Worm (Caenorhabditis elegans): Measurements from ENCODE around the gene srlf-18.
A peak's percentile ranks its signal among the peaks of the same experiment; 100 is the strongest.

The srlf-18 gene

DNA sequence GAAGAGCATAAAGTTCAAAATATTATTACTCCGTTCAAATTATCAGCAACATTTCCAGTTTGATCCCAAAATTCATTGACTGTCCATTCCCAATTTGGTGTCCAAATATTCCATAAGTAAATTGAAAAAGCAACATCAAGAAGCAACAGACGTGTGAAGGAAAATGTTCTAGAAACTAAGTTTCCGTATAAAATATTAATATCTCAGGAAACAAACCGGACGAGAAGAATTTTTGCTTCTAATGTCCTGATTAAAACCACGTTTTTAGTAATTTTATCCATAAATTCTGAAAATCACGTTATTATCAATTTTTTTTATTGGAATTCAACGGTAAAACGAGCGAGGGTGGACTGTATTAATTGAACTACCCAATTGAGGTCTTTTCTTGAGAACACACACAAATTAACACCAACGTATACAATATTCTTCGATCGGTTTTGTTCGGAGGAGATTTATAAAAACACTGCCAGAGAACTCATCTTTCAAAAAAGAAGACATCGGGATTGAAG is 45.7 kb upstream of the srlf-18 start, which contains the start of gene pigq-1 (continued):
- TF ChIP-seq D2030.7 (GFP tag; IDR thresholded peaks at IDR 0.05) (0 out of 2 replicates have a peak, but pooled peaks have one; percentile 19), madf-10 (tag; optimal IDR thresholded peaks at IDR 0.05) (peak; percentile 33), Y67H2A.10 (GFP tag; conservative IDR thresholded peaks at IDR 0.05) (no peak), rcor-1 (GFP tag; IDR thresholded peaks at IDR 0.05) (no peak), hmg-20 (GFP tag; IDR thresholded peaks at IDR 0.05) (no peak), tbx-9 (tag; optimal IDR thresholded peaks at IDR 0.05; ENCODE audit: borderline replicate concordance) (no peak), sptf-2 (GFP tag; optimal IDR thresholded peaks at IDR 0.05) (no peak), efl-1 (GFP tag; optimal IDR thresholded peaks at IDR 0.05) (no peak), F52B5.7 (tag; optimal IDR thresholded peaks at IDR 0.05) (no peak), mxl-1 (tag; optimal IDR thresholded peaks at IDR 0.05) (peak; percentile 22), rpc-1 (optimal IDR thresholded peaks at IDR 0.05) (no peak), rpc-1 (tag; optimal IDR thresholded peaks at IDR 0.05) (no peak), B0019.2 (GFP tag; conservative IDR thresholded peaks at IDR 0.05) (no peak), F39B2.1 (GFP tag; IDR thresholded peaks at IDR 0.05) (peak; percentile 47; the same call in 1 of the 2 replicates), ztf-18 (tag; optimal IDR thresholded peaks at IDR 0.05) (no peak), cebp-1 (GFP tag; IDR thresholded peaks at IDR 0.05) (no peak), cebp-1 (tag; optimal IDR thresholded peaks at IDR 0.05) (peak; percentile 35), ztf-28 (GFP tag; IDR thresholded peaks at IDR 0.05) (no peak), egrh-3 (GFP tag; IDR thresholded peaks at IDR 0.05) (no peak), lin-35 (GFP tag; optimal IDR thresholded peaks at IDR 0.05) (peak in 2 of 3 experiments; percentile 23 to 58), nfya-1 (tag; optimal IDR thresholded peaks at IDR 0.05; ENCODE audit: borderline replicate concordance, insufficient read depth) (no peak), madf-3 (GFP tag; IDR thresholded peaks at IDR 0.05) (no peak), nhr-179 (tag; optimal IDR thresholded peaks at IDR 0.05) (no peak), madf-8 (GFP tag; conservative IDR thresholded peaks at IDR 0.05) (no peak), let-526 (GFP tag; IDR thresholded peaks at IDR 0.05) (no peak), K12H6.12 (tag; optimal IDR thresholded peaks at IDR 0.05) (no peak), attf-6 (GFP tag; IDR thresholded peaks at IDR 0.05) (no peak), sea-2 (GFP tag; IDR thresholded peaks at IDR 0.05) (no peak), lsl-1 (GFP tag; optimal IDR thresholded peaks at IDR 0.05) (peak; percentile 4), F10E7.11 (tag; optimal IDR thresholded peaks at IDR 0.05) (peak; percentile 37), F57C9.4 (tag; optimal IDR thresholded peaks at IDR 0.05) (peak; percentile 80), F37B4.10 (GFP tag; IDR thresholded peaks at IDR 0.05) (no peak), bed-1 (GFP tag; IDR thresholded peaks at IDR 0.05) (no peak), B0035.1 (tag; optimal IDR thresholded peaks at IDR 0.05) (peak; percentile 74)

ce11 chrIV:11146492-11146891 is 45.2 kb upstream of the srlf-18 start:
- no peak for TF ChIP-seq ceh-100 (GFP tag; IDR thresholded peaks at IDR 0.05)
- no peak for TF ChIP-seq zim-3 (tag; optimal IDR thresholded peaks at IDR 0.05)
- TF ChIP-seq let-607 (tag; optimal IDR thresholded peaks at IDR 0.05) = no peak
- TF ChIP-seq ztf-25 (GFP tag; IDR thresholded peaks at IDR 0.05) = no peak
- TF ChIP-seq egl-18 (GFP tag; IDR thresholded peaks at IDR 0.05) = no peak
- no peak for TF ChIP-seq unc-130 (GFP tag; optimal IDR thresholded peaks at IDR 0.05)
- TF ChIP-seq ekl-4 (GFP tag; IDR thresholded peaks at IDR 0.05) = no peak
- no peak for TF ChIP-seq F55B11.4 (tag; optimal IDR thresholded peaks at IDR 0.05; ENCODE audit: borderline replicate concordance, insufficient read depth)
- TF ChIP-seq Y67H2A.10 (GFP tag; conservative IDR thresholded peaks at IDR 0.05) = no peak
- TF ChIP-seq T26A5.8 (tag; optimal IDR thresholded peaks at IDR 0.05) = no peak
- TF ChIP-seq F52B5.7 (tag; optimal IDR thresholded peaks at IDR 0.05) = no peak
- no peak for TF ChIP-seq xnd-1 (tag; optimal IDR thresholded peaks at IDR 0.05)
- no peak for TF ChIP-seq F23B12.7 (tag; optimal IDR thresholded peaks at IDR 0.05; ENCODE audit: insufficient read depth)
- TF ChIP-seq aptf-3 (GFP tag; IDR thresholded peaks at IDR 0.05) = no peak
- TF ChIP-seq egl-44 (GFP tag; IDR thresholded peaks at IDR 0.05) = no peak
- no peak for TF ChIP-seq hmg-20 (GFP tag; IDR thresholded peaks at IDR 0.05)
- no peak for TF ChIP-seq ZK185.1 (tag; optimal IDR thresholded peaks at IDR 0.05; ENCODE audit: poor library complexity, severe bottlenecking)
